Fruit fly (Drosophila melanogaster): ENCODE measurements around the gene CG12708.
A peak's percentile ranks its signal among the peaks of the same experiment; 100 is the strongest.

CG12708 gene

dm6 chrX:15703720-15704206 lies 28.5 kb downstream of the CG12708 start, which contains the start of the genes Pis and Hap40 (continued):
- TF ChIP-seq caup (GFP tag; optimal IDR thresholded peaks at IDR 0.05; ENCODE audit: severe bottlenecking): peak; percentile 22
- peak; percentile 80 for TF ChIP-seq CG13775 (GFP tag; optimal IDR thresholded peaks at IDR 0.05)
- TF ChIP-seq zfh2 (GFP tag; optimal IDR thresholded peaks at IDR 0.05): peak; percentile 60
- no peak for TF ChIP-seq stc (GFP tag; IDR thresholded peaks at IDR 0.05)
- TF ChIP-seq chif (GFP tag; optimal IDR thresholded peaks at IDR 0.05): peak; percentile 7 to 61
- TF ChIP-seq prd (optimal IDR thresholded peaks at IDR 0.05): no peak
- peak; percentile 81 for TF ChIP-seq prd (GFP tag; IDR thresholded peaks at IDR 0.05)
- TF ChIP-seq Antp (GFP tag; optimal IDR thresholded peaks at IDR 0.05): peak; percentile 30
- TF ChIP-seq cg (GFP tag; optimal IDR thresholded peaks at IDR 0.05): no peak
- peak; percentile 57 for TF ChIP-seq CG4820 (GFP tag; optimal IDR thresholded peaks at IDR 0.05)
- no peak for TF ChIP-seq CG11723 (GFP tag; optimal IDR thresholded peaks at IDR 0.05)
- peak; percentile 33 for TF ChIP-seq kni (GFP tag; optimal IDR thresholded peaks at IDR 0.05)
- TF ChIP-seq CG17385 (GFP tag; optimal IDR thresholded peaks at IDR 0.05): peak; percentile 48
- peak; percentile 58 for TF ChIP-seq sd (tag; optimal IDR thresholded peaks at IDR 0.05)
- TF ChIP-seq slp2 (GFP tag; optimal IDR thresholded peaks at IDR 0.05): peak; percentile 25
- TF ChIP-seq CG1024 (GFP tag; IDR thresholded peaks at IDR 0.05): no peak
- TF ChIP-seq ewg (GFP tag; optimal IDR thresholded peaks at IDR 0.05): peak; percentile 40
- no peak for TF ChIP-seq fd102C (GFP tag; optimal IDR thresholded peaks at IDR 0.05)
- TF ChIP-seq CG2875 (GFP tag; optimal IDR thresholded peaks at IDR 0.05): no peak
- peak; percentile 10 for TF ChIP-seq NC2β (GFP tag; optimal IDR thresholded peaks at IDR 0.05)
- peak; percentile 64 for TF ChIP-seq Fer2 (tag; optimal IDR thresholded peaks at IDR 0.05)
- no peak for TF ChIP-seq disco-r (GFP tag; optimal IDR thresholded peaks at IDR 0.05)
- TF ChIP-seq Side (GFP tag; optimal IDR thresholded peaks at IDR 0.05): no peak
- TF ChIP-seq HLHmδ (GFP tag; optimal IDR thresholded peaks at IDR 0.05): no peak
- peak; percentile 49; the same call in 1 of the 2 replicates for TF ChIP-seq CG7372 (GFP tag; IDR thresholded peaks at IDR 0.05)
- no peak for TF ChIP-seq CG6791 (GFP tag; IDR thresholded peaks at IDR 0.05; ENCODE audit: partially characterized antibody)
- no peak for TF ChIP-seq CG8765 (GFP tag; IDR thresholded peaks at IDR 0.05)
- no peak for TF ChIP-seq fd64A (GFP tag; optimal IDR thresholded peaks at IDR 0.05)
- TF ChIP-seq BEAF-32 (GFP tag; optimal IDR thresholded peaks at IDR 0.05): peak; percentile 56
- peak; percentile 18 for TF ChIP-seq gcm (GFP tag; optimal IDR thresholded peaks at IDR 0.05)
- TF ChIP-seq E2f2 (GFP tag; IDR thresholded peaks at IDR 0.05): peak; percentile 37
- TF ChIP-seq Adf1 (GFP tag; IDR thresholded peaks at IDR 0.05): 0 out of 2 replicates have a peak, but pooled peaks have one; percentile 24
- no peak for TF ChIP-seq CG8089 (GFP tag; optimal IDR thresholded peaks at IDR 0.05)
- TF ChIP-seq gfzf (GFP tag; optimal IDR thresholded peaks at IDR 0.05): peak; percentile 76
- TF ChIP-seq lab (GFP tag; optimal IDR thresholded peaks at IDR 0.05): no peak
- TF ChIP-seq CG32772 (GFP tag; IDR thresholded peaks at IDR 0.05): peak; percentile 73
- TF ChIP-seq nerfin-1 (tag; optimal IDR thresholded peaks at IDR 0.05): peak; percentile 54
- no peak for TF ChIP-seq CG16779 (GFP tag; IDR thresholded peaks at IDR 0.05)
- peak; percentile 72 for TF ChIP-seq CG18619 (GFP tag; optimal IDR thresholded peaks at IDR 0.05)
- no peak; the same call in 1 of the 2 replicates for TF ChIP-seq GATAe (GFP tag; conservative IDR thresholded peaks at IDR 0.05)
- peak; percentile 10 for TF ChIP-seq CG17186 (GFP tag; optimal IDR thresholded peaks at IDR 0.05)
- TF ChIP-seq nau (GFP tag; optimal IDR thresholded peaks at IDR 0.05): no peak
- TF ChIP-seq Sin3A (optimal IDR thresholded peaks at IDR 0.05): peak; percentile 98
- TF ChIP-seq repo (GFP tag; optimal IDR thresholded peaks at IDR 0.05): no peak
- peak; percentile 55 for TF ChIP-seq jumu (GFP tag; optimal IDR thresholded peaks at IDR 0.05)
- TF ChIP-seq so (GFP tag; IDR thresholded peaks at IDR 0.05): 0 out of 3 replicates have a peak, but pooled peaks have one; percentile 33
- no peak for TF ChIP-seq vnd (GFP tag; IDR thresholded peaks at IDR 0.05; ENCODE audit: partially characterized antibody)
- peak; percentile 72 for TF ChIP-seq CG16815 (GFP tag; optimal IDR thresholded peaks at IDR 0.05)
- peak; percentile 90 for TF ChIP-seq CoRest (tag; optimal IDR thresholded peaks at IDR 0.05)
- TF ChIP-seq CG13624 (GFP tag; optimal IDR thresholded peaks at IDR 0.05): no peak
